Worm (Caenorhabditis elegans): ENCODE data around the gene T24C4.5.

T24C4.5 gene

ce11 chrIII:842630-843029 is 36.9 kb downstream of the T24C4.5 start, which contains the start of gene far-8:
Gene far-8, plus strand, starts transcription at chrIII:842930.
- TF ChIP-seq aly-1 (tag; optimal IDR thresholded peaks at IDR 0.05), result no peak
- TF ChIP-seq B0310.2 (tag; optimal IDR thresholded peaks at IDR 0.05), result no peak
- TF ChIP-seq flt-1 (GFP tag; IDR thresholded peaks at IDR 0.05), result no peak

DNA sequence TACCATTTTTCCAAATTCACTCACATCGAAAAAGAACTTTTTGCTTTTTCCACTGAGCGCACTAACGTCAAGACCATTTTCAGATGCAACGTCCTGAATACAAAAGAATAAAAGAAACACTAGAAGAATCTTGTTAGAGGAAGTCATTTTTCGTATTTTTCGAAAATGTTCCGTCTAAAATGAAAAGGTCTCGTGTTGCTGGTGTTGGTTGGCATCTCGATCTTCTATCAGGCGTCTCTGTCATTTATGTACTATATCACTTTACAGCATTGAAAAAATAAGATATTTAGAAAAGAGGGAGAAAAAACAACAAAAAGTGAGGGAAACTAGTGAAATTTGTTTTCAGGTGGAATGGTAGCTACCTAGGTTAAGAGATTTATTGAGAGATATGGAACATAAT is 38.4 kb downstream of the T24C4.5 start, which contains the start of gene K02F3.9:
TSS of gene K02F3.9 (minus strand) at position 190 of the 400 bp plus-strand sequence.
- TF ChIP-seq flt-1 (GFP tag; IDR thresholded peaks at IDR 0.05) (no peak), hmbx-1 (tag; optimal IDR thresholded peaks at IDR 0.05) (no peak), ama-1 (optimal IDR thresholded peaks at IDR 0.05) (no peak), ceh-36 (tag; optimal IDR thresholded peaks at IDR 0.05) (no peak), hnd-1 (tag; optimal IDR thresholded peaks at IDR 0.05) (no peak), tbx-37 (GFP tag; conservative IDR thresholded peaks at IDR 0.05) (no peak), scrt-1 (GFP tag; IDR thresholded peaks at IDR 0.05) (no peak), sea-1 (GFP tag; conservative IDR thresholded peaks at IDR 0.05) (no peak), pes-1 (GFP tag; IDR thresholded peaks at IDR 0.05) (no peak), tra-4 (tag; optimal IDR thresholded peaks at IDR 0.05) (no peak), hmg-4 (GFP tag; optimal IDR thresholded peaks at IDR 0.05) (no peak), ceh-13 (GFP tag; optimal IDR thresholded peaks at IDR 0.05) (no peak), B0310.2 (tag; optimal IDR thresholded peaks at IDR 0.05) (no peak), tbx-11 (GFP tag; IDR thresholded peaks at IDR 0.05) (no peak), F13C5.2 (tag; optimal IDR thresholded peaks at IDR 0.05) (no peak)

DNA sequence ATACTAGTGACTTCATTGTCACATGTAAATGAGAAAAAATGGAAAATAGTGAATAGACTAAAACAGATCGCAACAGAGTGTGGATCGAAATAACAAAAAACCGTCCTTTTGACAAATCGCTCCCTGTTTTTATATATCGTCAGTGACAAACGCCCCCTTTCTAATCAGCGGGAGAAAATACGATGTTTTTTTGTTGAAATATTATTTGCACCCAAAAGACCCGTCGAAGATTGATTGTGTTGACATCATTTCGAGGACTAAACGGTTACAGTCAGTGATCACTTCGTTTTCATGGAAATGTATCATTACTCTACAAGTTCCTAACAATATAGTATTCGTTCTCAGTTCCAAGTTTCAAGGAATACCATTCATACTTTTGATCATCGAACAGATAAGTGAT is 40.0 kb downstream of the T24C4.5 start, which contains the start of gene dos-3:
TSS of gene dos-3 (minus strand) at position 101 of the 400 bp plus-strand sequence.
- TF ChIP-seq scrt-1 (GFP tag; IDR thresholded peaks at IDR 0.05), result no peak
- TF ChIP-seq pes-1 (GFP tag; IDR thresholded peaks at IDR 0.05), result no peak
- TF ChIP-seq tra-4 (tag; optimal IDR thresholded peaks at IDR 0.05), result no peak
- TF ChIP-seq hmbx-1 (tag; optimal IDR thresholded peaks at IDR 0.05), result no peak
- TF ChIP-seq ceh-13 (GFP tag; optimal IDR thresholded peaks at IDR 0.05), result no peak
- no peak for TF ChIP-seq tbx-11 (GFP tag; IDR thresholded peaks at IDR 0.05)
- TF ChIP-seq aly-1 (tag; optimal IDR thresholded peaks at IDR 0.05), result no peak
- no peak for TF ChIP-seq ceh-36 (tag; optimal IDR thresholded peaks at IDR 0.05)

ce11 chrIII:835713-836278 is 43.7 kb downstream of the T24C4.5 start:
- TF ChIP-seq F13C5.2 (tag; optimal IDR thresholded peaks at IDR 0.05), result peak; percentile 75
- TF ChIP-seq ceh-36 (tag; optimal IDR thresholded peaks at IDR 0.05), result peak; percentile 62
- no peak for TF ChIP-seq ets-7 (tag; optimal IDR thresholded peaks at IDR 0.05)
- TF ChIP-seq pes-1 (GFP tag; IDR thresholded peaks at IDR 0.05), result peak; percentile 80; the same call in 1 of the 2 replicates
- TF ChIP-seq sea-1 (GFP tag; conservative IDR thresholded peaks at IDR 0.05), result peak; percentile 75; the same call in 1 of the 2 replicates
- TF ChIP-seq B0310.2 (tag; optimal IDR thresholded peaks at IDR 0.05), result peak; percentile 44
- peak; percentile 39 for TF ChIP-seq hmbx-1 (tag; optimal IDR thresholded peaks at IDR 0.05)
- TF ChIP-seq tbx-11 (GFP tag; IDR thresholded peaks at IDR 0.05), result 0 out of 2 replicates have a peak, but pooled peaks have one; percentile 48
- TF ChIP-seq aly-1 (tag; optimal IDR thresholded peaks at IDR 0.05), result no peak
- no peak for TF ChIP-seq ceh-13 (GFP tag; optimal IDR thresholded peaks at IDR 0.05)
- peak; percentile 49 for TF ChIP-seq hnd-1 (tag; optimal IDR thresholded peaks at IDR 0.05)
- peak; percentile 48 for TF ChIP-seq tra-4 (tag; optimal IDR thresholded peaks at IDR 0.05)
- TF ChIP-seq flt-1 (GFP tag; IDR thresholded peaks at IDR 0.05), result peak; percentile 29; the same call in 1 of the 2 replicates
- peak; percentile 78; the same call in 1 of the 2 replicates for TF ChIP-seq scrt-1 (GFP tag; IDR thresholded peaks at IDR 0.05)
- TF ChIP-seq tbx-37 (GFP tag; conservative IDR thresholded peaks at IDR 0.05), result peak; percentile 34; the same call in 1 of the 2 replicates
- peak; percentile 96 for TF ChIP-seq ama-1 (optimal IDR thresholded peaks at IDR 0.05)
- TF ChIP-seq hmg-4 (GFP tag; optimal IDR thresholded peaks at IDR 0.05), result peak; percentile 81

ce11 chrIII:835208-835607 is 44.3 kb downstream of the T24C4.5 start:
- no peak for TF ChIP-seq hnd-1 (tag; optimal IDR thresholded peaks at IDR 0.05)
- no peak for TF ChIP-seq B0310.2 (tag; optimal IDR thresholded peaks at IDR 0.05)
- no peak for TF ChIP-seq pes-1 (GFP tag; IDR thresholded peaks at IDR 0.05)
- TF ChIP-seq hmg-4 (GFP tag; optimal IDR thresholded peaks at IDR 0.05), result no peak
- TF ChIP-seq sea-1 (GFP tag; conservative IDR thresholded peaks at IDR 0.05), result no peak
- TF ChIP-seq scrt-1 (GFP tag; IDR thresholded peaks at IDR 0.05), result no peak
- no peak for TF ChIP-seq tra-4 (tag; optimal IDR thresholded peaks at IDR 0.05)
- TF ChIP-seq tbx-37 (GFP tag; conservative IDR thresholded peaks at IDR 0.05), result no peak
- TF ChIP-seq aly-1 (tag; optimal IDR thresholded peaks at IDR 0.05), result no peak
- TF ChIP-seq tbx-11 (GFP tag; IDR thresholded peaks at IDR 0.05), result no peak
- no peak for TF ChIP-seq ama-1 (optimal IDR thresholded peaks at IDR 0.05)
- TF ChIP-seq flt-1 (GFP tag; IDR thresholded peaks at IDR 0.05), result no peak
- no peak for TF ChIP-seq hmbx-1 (tag; optimal IDR thresholded peaks at IDR 0.05)
- TF ChIP-seq ceh-36 (tag; optimal IDR thresholded peaks at IDR 0.05), result no peak
- no peak for TF ChIP-seq ceh-13 (GFP tag; optimal IDR thresholded peaks at IDR 0.05)
- TF ChIP-seq ets-7 (tag; optimal IDR thresholded peaks at IDR 0.05), result no peak
- no peak for TF ChIP-seq F13C5.2 (tag; optimal IDR thresholded peaks at IDR 0.05)

ce11 chrIII:834443-834815 is 45.1 kb downstream of the T24C4.5 start:
- TF ChIP-seq F13C5.2 (tag; optimal IDR thresholded peaks at IDR 0.05) (no peak), hmg-4 (GFP tag; optimal IDR thresholded peaks at IDR 0.05) (peak; percentile 18), tbx-11 (GFP tag; IDR thresholded peaks at IDR 0.05) (0 out of 2 replicates have a peak, but pooled peaks have one; percentile 11)

DNA sequence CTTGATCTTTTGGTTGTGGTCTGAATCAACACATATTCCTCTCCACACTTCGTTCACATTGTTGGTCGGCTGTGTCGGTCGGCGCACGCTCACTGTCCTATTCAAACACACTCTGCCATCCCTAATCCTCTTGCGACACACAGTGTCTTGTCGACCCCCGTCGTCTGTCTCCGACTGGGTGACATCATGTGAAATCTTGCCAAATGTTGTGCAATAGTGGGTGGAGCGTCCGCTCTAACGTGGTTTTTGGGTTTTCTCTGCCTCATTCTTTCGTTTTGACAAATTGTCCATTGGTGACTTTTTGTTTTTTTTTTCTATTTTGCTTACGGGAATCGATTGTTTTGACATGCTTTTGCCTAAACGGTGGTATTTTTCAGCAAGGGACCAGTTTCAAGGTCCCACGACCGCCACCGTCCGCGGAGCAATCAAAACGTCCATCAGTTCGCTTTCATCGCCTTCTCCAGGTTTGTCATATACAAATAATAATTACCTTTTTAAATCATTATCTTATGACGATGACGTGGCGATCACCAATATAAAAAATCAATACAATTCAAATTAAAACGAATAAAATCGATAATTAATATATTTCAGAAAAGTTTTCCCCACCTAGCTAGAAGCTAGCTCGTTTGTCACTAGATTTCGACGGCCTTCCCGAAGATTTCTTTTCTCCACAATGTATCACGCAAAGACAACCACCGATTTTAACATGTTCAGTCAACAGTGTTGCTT is 45.7 kb downstream of the T24C4.5 start:
- TF ChIP-seq ama-1 (optimal IDR thresholded peaks at IDR 0.05), result peak; percentile 16
- peak; percentile 54 for TF ChIP-seq flt-1 (GFP tag; IDR thresholded peaks at IDR 0.05)
- TF ChIP-seq sea-1 (GFP tag; conservative IDR thresholded peaks at IDR 0.05), result 0 out of 2 replicates have a peak, but pooled peaks have one; percentile 53
- TF ChIP-seq tbx-37 (GFP tag; conservative IDR thresholded peaks at IDR 0.05), result 0 out of 2 replicates have a peak, but pooled peaks have one; percentile 13
- no peak for TF ChIP-seq pes-1 (GFP tag; IDR thresholded peaks at IDR 0.05)
- TF ChIP-seq F13C5.2 (tag; optimal IDR thresholded peaks at IDR 0.05), result peak; percentile 48
- TF ChIP-seq hmg-4 (GFP tag; optimal IDR thresholded peaks at IDR 0.05), result peak; percentile 76
- TF ChIP-seq tra-4 (tag; optimal IDR thresholded peaks at IDR 0.05), result no peak

Data from whole organism, early embryonic.